Worm (Caenorhabditis elegans) whole organism, young adult: ENCODE data around the gene rpl-7A.
A peak's percentile ranks its signal among the peaks of the same experiment; 100 is the strongest.

ENCODE experiments used
- B0336.3 ChIP-seq: fragments of 200-800 bp; sonication (Bioruptor generic); IDR thresholded peaks from 2 replicates; pipeline ENCODE4 v1.3.6; 2022; ENCODE audit warnings: missing genetic modification characterization, missing compliant biosample characterization
- C06A6.2 ChIP-seq: fragments of 200-800 bp; sonication (Bioruptor generic); conservative IDR thresholded peaks from 2 replicates; pipeline ENCODE4 v1.3.6; 2022; ENCODE audit warnings: missing genetic modification characterization, missing compliant biosample characterization
- C17E4.6 ChIP-seq: fragments of 200-800 bp; sonication (Bioruptor generic); IDR thresholded peaks from 2 replicates; pipeline ENCODE4 v1.3.6; 2022; ENCODE audit warnings: missing genetic modification reagents, missing genetic modification characterization, missing compliant biosample characterization
- D2030.7 ChIP-seq: fragments of 200-800 bp; sonication (Bioruptor generic); IDR thresholded peaks from 2 replicates; pipeline ENCODE4 v1.3.6; 2022; ENCODE audit warnings: missing genetic modification reagents, missing genetic modification characterization, missing compliant biosample characterization
- F10E7.11 ChIP-seq: sonication (generic microtip); optimal IDR thresholded peaks from 2 replicates; lab custom pipeline; 2017; ENCODE audit warnings: mild to moderate bottlenecking, missing genetic modification characterization, moderate library complexity, missing compliant biosample characterization
- F23B12.7 ChIP-seq: sonication (generic microtip); optimal IDR thresholded peaks from 2 replicates; lab custom pipeline; 2017; ENCODE audit warnings: missing genetic modification characterization, mild to moderate bottlenecking, missing compliant biosample characterization, antibody characterized with exemption, moderate library complexity; ENCODE audit not compliant: insufficient read depth
- F39B2.1 ChIP-seq: fragments of 200-800 bp; sonication (Bioruptor generic); IDR thresholded peaks from 2 replicates; pipeline ENCODE4 v1.3.6; 2022; ENCODE audit warnings: missing genetic modification reagents, missing genetic modification characterization, missing compliant biosample characterization
- F57A8.1 ChIP-seq: fragments of 200-800 bp; sonication (Bioruptor generic); optimal IDR thresholded peaks from 2 replicates; lab custom pipeline; 2018; ENCODE audit warnings: mild to moderate bottlenecking, missing genetic modification characterization, moderate library complexity, missing compliant biosample characterization
- K11D2.4 ChIP-seq: fragments of 200-800 bp; sonication (Bioruptor generic); IDR thresholded peaks from 2 replicates; pipeline ENCODE4 v1.3.6; 2022; ENCODE audit warnings: missing genetic modification reagents, missing genetic modification characterization, missing compliant biosample characterization
- K12H6.12 ChIP-seq: fragments of 200-800 bp; sonication (Bioruptor generic); optimal IDR thresholded peaks from 2 replicates; lab custom pipeline; 2018; ENCODE audit warnings: mild to moderate bottlenecking, missing genetic modification characterization, missing compliant biosample characterization
- Y56A3A.18 ChIP-seq: fragments of 200-800 bp; sonication (Bioruptor generic); IDR thresholded peaks from 2 replicates; pipeline ENCODE4 v1.3.6; 2022; ENCODE audit warnings: missing genetic modification reagents, missing genetic modification characterization, missing compliant biosample characterization
- aptf-3 ChIP-seq: fragments of 200-800 bp; sonication (Bioruptor generic); IDR thresholded peaks from 2 replicates; pipeline ENCODE4 v1.3.6; 2022; ENCODE audit warnings: missing genetic modification characterization, missing compliant biosample characterization
- atf-7 ChIP-seq: sonication (generic microtip); optimal IDR thresholded peaks from 2 replicates; lab custom pipeline; 2017; ENCODE audit warnings: mild to moderate bottlenecking, missing genetic modification characterization, missing compliant biosample characterization
- athp-1 ChIP-seq: sonication (generic microtip); optimal IDR thresholded peaks from 2 replicates; lab custom pipeline; 2017; ENCODE audit warnings: mild to moderate bottlenecking, missing genetic modification characterization, missing compliant biosample characterization
- attf-5 ChIP-seq: fragments of 200-800 bp; sonication (Bioruptor generic); optimal IDR thresholded peaks from 2 replicates; lab custom pipeline; 2018; ENCODE audit warnings: mild to moderate bottlenecking, missing genetic modification characterization, missing compliant biosample characterization
- cebp-1 ChIP-seq, 2 experiments: fragments of 200-800 bp in 1 of 2; sonication (Bioruptor generic) in 1 of 2; sonication (generic microtip) in 1 of 2; IDR thresholded peaks in 1 of 2; optimal IDR thresholded peaks in 1 of 2; 2 replicates each; pipeline versions ENCODE4 v1.3.6 to Lab custom; 2017 to 2022; ENCODE audit warnings: missing compliant biosample characterization in 2 of 2, missing genetic modification characterization in 2 of 2, mild to moderate bottlenecking in 1 of 2, missing genetic modification reagents in 1 of 2, moderate library complexity in 1 of 2
- cebp-2 ChIP-seq: fragments of 200-800 bp; sonication (Bioruptor generic); IDR thresholded peaks from 2 replicates; pipeline ENCODE4 v1.3.6; 2022; ENCODE audit warnings: missing genetic modification characterization, missing compliant biosample characterization
- ceh-100 ChIP-seq: fragments of 200-800 bp; sonication (Bioruptor generic); IDR thresholded peaks from 2 replicates; pipeline ENCODE4 v1.3.6; 2022; ENCODE audit warnings: missing genetic modification reagents, missing genetic modification characterization, missing compliant biosample characterization
- ceh-27 ChIP-seq: fragments of 200-800 bp; sonication (Bioruptor generic); optimal IDR thresholded peaks from 2 replicates; lab custom pipeline; 2018; ENCODE audit warnings: mild to moderate bottlenecking, missing genetic modification characterization, moderate library complexity, missing compliant biosample characterization
- ceh-40 ChIP-seq: fragments of 200-800 bp; sonication (Bioruptor generic); IDR thresholded peaks from 2 replicates; pipeline ENCODE4 v1.3.6; 2022; ENCODE audit warnings: missing genetic modification characterization, missing compliant biosample characterization
- ceh-58 ChIP-seq: fragments of 200-800 bp; sonication (Bioruptor generic); IDR thresholded peaks from 2 replicates; pipeline ENCODE4 v1.3.6; 2022; ENCODE audit warnings: missing genetic modification characterization, missing compliant biosample characterization
- ceh-79 ChIP-seq: sonication (generic microtip); optimal IDR thresholded peaks from 2 replicates; lab custom pipeline; 2017; ENCODE audit warnings: mild to moderate bottlenecking, missing genetic modification characterization, missing compliant biosample characterization
- efl-1 ChIP-seq: fragments of 150-350 bp; optimal IDR thresholded peaks from 2 replicates; lab custom pipeline; 2014; ENCODE audit warnings: missing biosample characterization, missing genetic modification reagents, missing genetic modification characterization
- egl-44 ChIP-seq: fragments of 200-800 bp; sonication (Bioruptor generic); IDR thresholded peaks from 2 replicates; pipeline ENCODE4 v1.3.6; 2022; ENCODE audit warnings: missing genetic modification reagents, missing genetic modification characterization, missing compliant biosample characterization
- gei-17 ChIP-seq: fragments of 200-800 bp; sonication (Bioruptor generic); optimal IDR thresholded peaks from 2 replicates; lab custom pipeline; 2018; ENCODE audit warnings: mild to moderate bottlenecking, missing genetic modification characterization, missing compliant biosample characterization
- hlh-26 ChIP-seq: fragments of 200-800 bp; sonication (Bioruptor generic); conservative IDR thresholded peaks from 2 replicates; pipeline ENCODE4 v1.3.6; 2022; ENCODE audit warnings: missing genetic modification reagents, missing genetic modification characterization, missing compliant biosample characterization
- hmg-20 ChIP-seq: fragments of 200-800 bp; sonication (Bioruptor generic); IDR thresholded peaks from 2 replicates; pipeline ENCODE4 v1.3.6; 2022; ENCODE audit warnings: missing genetic modification reagents, missing genetic modification characterization, missing compliant biosample characterization
- lag-1 ChIP-seq: fragments of 200-800 bp; sonication (Bioruptor generic); IDR thresholded peaks from 2 replicates; pipeline ENCODE4 v1.3.6; 2022; ENCODE audit warnings: missing genetic modification reagents, missing genetic modification characterization, missing compliant biosample characterization
- let-526 ChIP-seq: fragments of 200-800 bp; sonication (Bioruptor generic); IDR thresholded peaks from 2 replicates; pipeline ENCODE4 v1.3.6; 2022; ENCODE audit warnings: missing genetic modification reagents, missing genetic modification characterization, missing compliant biosample characterization
- let-607 ChIP-seq, 2 experiments: fragments of 200-800 bp in 1 of 2; sonication (Bioruptor generic) in 1 of 2; sonication (generic microtip) in 1 of 2; optimal IDR thresholded peaks; 2 replicates each; lab custom pipeline; 2016 to 2018; ENCODE audit warnings: mild to moderate bottlenecking in 2 of 2, missing compliant biosample characterization in 2 of 2, missing genetic modification characterization in 2 of 2, moderate library complexity in 2 of 2, missing genotype in 1 of 2
- lin-26 ChIP-seq: fragments of 200-800 bp; sonication (Bioruptor generic); IDR thresholded peaks from 2 replicates; pipeline ENCODE4 v1.3.6; 2022; ENCODE audit warnings: missing genetic modification reagents, missing genetic modification characterization, missing compliant biosample characterization
- lin-35 ChIP-seq, 3 experiments: fragments of 150-350 bp in 2 of 3; sonication (generic microtip) in 1 of 3; optimal IDR thresholded peaks; 2 replicates each; lab custom pipeline; 2014 to 2018; ENCODE audit warnings: missing biosample characterization in 3 of 3, missing genetic modification characterization in 3 of 3, missing genetic modification reagents in 3 of 3
- lsl-1 ChIP-seq: fragments of 200-800 bp; sonication (Bioruptor generic); optimal IDR thresholded peaks from 2 replicates; lab custom pipeline; 2018; ENCODE audit warnings: mild to moderate bottlenecking, missing genetic modification characterization, moderate library complexity, missing compliant biosample characterization
- madf-3 ChIP-seq: fragments of 200-800 bp; sonication (Bioruptor generic); IDR thresholded peaks from 2 replicates; pipeline ENCODE4 v1.3.6; 2022; ENCODE audit warnings: missing genetic modification reagents, missing genetic modification characterization, missing compliant biosample characterization
- mes-4 ChIP-seq: sonication (generic microtip); optimal IDR thresholded peaks from 2 replicates; lab custom pipeline; 2016; ENCODE audit warnings: missing genotype, missing genetic modification characterization, missing compliant biosample characterization
- nfya-2 ChIP-seq: fragments of 200-800 bp; sonication (Bioruptor generic); IDR thresholded peaks from 2 replicates; pipeline ENCODE4 v1.3.6; 2022; ENCODE audit warnings: missing genetic modification reagents, missing genetic modification characterization, missing compliant biosample characterization
- nhr-120 ChIP-seq: fragments of 200-800 bp; sonication (Bioruptor generic); IDR thresholded peaks from 2 replicates; pipeline ENCODE4 v1.3.6; 2022; ENCODE audit warnings: missing genetic modification characterization, missing compliant biosample characterization
- nhr-80 ChIP-seq: sonication (generic microtip); optimal IDR thresholded peaks from 2 replicates; lab custom pipeline; 2016; ENCODE audit warnings: missing genetic modification characterization, missing compliant biosample characterization
- pha-4 ChIP-seq: fragments of 150-350 bp; sonication (generic microtip); optimal IDR thresholded peaks from 2 replicates; lab custom pipeline; 2014; ENCODE audit warnings: missing biosample characterization, missing genetic modification reagents, missing genetic modification characterization
- rpc-1 ChIP-seq, 2 experiments: fragments of 150-350 bp in 1 of 2; sonication (generic microtip) in 1 of 2; optimal IDR thresholded peaks; 2 replicates each; lab custom pipeline; 2014 to 2018; ENCODE audit warnings: missing biosample characterization in 1 of 2, missing genetic modification characterization in 1 of 2, missing genetic modification reagents in 1 of 2, missing genotype in 1 of 2
- snpc-1.3 ChIP-seq: sonication (generic microtip); optimal IDR thresholded peaks from 2 replicates; lab custom pipeline; 2017; ENCODE audit warnings: missing genetic modification characterization, mild to moderate bottlenecking, missing compliant biosample characterization, antibody characterized with exemption, moderate library complexity, missing genotype, missing genetic modification reagents; ENCODE audit not compliant: insufficient read depth
- tbx-9 ChIP-seq: sonication (generic microtip); optimal IDR thresholded peaks from 2 replicates; lab custom pipeline; 2016; ENCODE audit warnings: borderline replicate concordance, missing genetic modification characterization, inconsistent platforms, missing compliant biosample characterization
- tlf-1 ChIP-seq: fragments of 200-800 bp; sonication (Bioruptor generic); optimal IDR thresholded peaks from 2 replicates; lab custom pipeline; 2018; ENCODE audit warnings: mild to moderate bottlenecking, missing genetic modification characterization, missing compliant biosample characterization
- unc-62 ChIP-seq: fragments of 150-350 bp; optimal IDR thresholded peaks from 2 replicates; lab custom pipeline; 2014; ENCODE audit warnings: missing biosample characterization, missing genetic modification reagents, missing genetic modification characterization
- zim-3 ChIP-seq: sonication (generic microtip); optimal IDR thresholded peaks from 2 replicates; lab custom pipeline; 2017; ENCODE audit warnings: mild to moderate bottlenecking, missing genetic modification characterization, moderate library complexity, missing compliant biosample characterization
- ztf-28 ChIP-seq: fragments of 200-800 bp; sonication (Bioruptor generic); IDR thresholded peaks from 2 replicates; pipeline ENCODE4 v1.3.6; 2022; ENCODE audit warnings: missing genetic modification reagents, missing genetic modification characterization, missing compliant biosample characterization
- ztf-3 ChIP-seq: fragments of 200-800 bp; sonication (Bioruptor generic); optimal IDR thresholded peaks from 2 replicates; lab custom pipeline; 2018; ENCODE audit warnings: mild to moderate bottlenecking, missing genetic modification characterization, missing compliant biosample characterization

Gene rpl-7A

DNA sequence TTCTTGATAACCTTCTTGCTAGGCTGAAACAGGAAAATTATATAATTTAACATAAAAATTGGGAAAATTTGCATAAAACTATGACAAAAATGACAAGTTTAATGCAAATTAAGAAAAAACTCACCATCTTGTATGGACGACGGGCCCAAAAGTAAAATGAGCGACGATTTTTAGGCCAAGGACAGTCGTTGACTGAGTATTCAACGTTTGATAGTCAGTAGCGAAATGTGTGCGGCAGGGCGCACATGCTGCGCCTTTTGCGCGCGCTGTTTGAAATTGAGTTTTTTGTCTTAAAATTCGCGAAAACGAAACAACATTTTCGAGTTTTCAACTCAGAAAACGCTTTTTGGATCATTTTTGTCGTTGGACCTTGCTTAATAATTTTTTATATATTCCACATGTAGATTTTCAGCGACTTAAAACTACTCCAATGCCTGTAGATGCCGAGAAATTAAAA, at the start of gene rpl-7A, which contains the start of gene set-21:
Gene rpl-7A, minus strand, starts transcription at position 153 of the 457 bp plus-strand sequence.
Gene set-21, plus strand, starts transcription at position 407 of the 457 bp plus-strand sequence.
- TF ChIP-seq F23B12.7 (tag; lab: Kevin White, UChicago) (peak; percentile 79), C17E4.6 (GFP tag; lab: Robert Waterston, UW) (peak; percentile 91), C06A6.2 (peak; percentile 94), efl-1 (peak; percentile 89), mes-4 (tag; lab: Kevin White, UChicago) (no peak), snpc-1.3 (peak; percentile 59), ceh-40 (GFP tag; lab: Robert Waterston, UW) (no peak; the same call in 1 of the 2 replicates), D2030.7 (GFP tag; lab: Robert Waterston, UW) (peak; percentile 97), rpc-1 (optimal IDR thresholded peaks at IDR 0.05; lab: Kevin White, UChicago) (no peak), rpc-1 (tag; optimal IDR thresholded peaks at IDR 0.05; lab: Kevin White, UChicago) (no peak), madf-3 (GFP tag; lab: Robert Waterston, UW) (peak; percentile 97), F57A8.1 (no peak), gei-17 (peak; percentile 68), nhr-80 (peak; percentile 84), unc-62 (GFP tag; lab: Kevin White, UChicago) (no peak), hlh-26 (GFP tag; lab: Robert Waterston, UW) (no peak), tlf-1 (GFP tag; lab: Kevin White, UChicago) (peak; percentile 98), hmg-20 (peak; percentile 90), pha-4 (no peak), cebp-2 (GFP tag; lab: Robert Waterston, UW) (peak; percentile 92; the same call in 1 of the 2 replicates), K12H6.12 (tag; lab: Kevin White, UChicago) (peak; percentile 87), ztf-28 (peak; percentile 97), ceh-79 (tag; lab: Kevin White, UChicago) (no peak), F39B2.1 (GFP tag; lab: Robert Waterston, UW) (peak; percentile 91), athp-1 (tag; lab: Kevin White, UChicago) (peak; percentile 81), nhr-120 (GFP tag; lab: Robert Waterston, UW) (no peak), let-526 (GFP tag; lab: Robert Waterston, UW) (peak; percentile 90), lin-26 (GFP tag; lab: Robert Waterston, UW) (peak; percentile 25; the same call in 1 of the 2 replicates), nfya-2 (0 out of 2 replicates have a peak, but pooled peaks have one; percentile 66), let-607 (tag; optimal IDR thresholded peaks at IDR 0.05; lab: Kevin White, UChicago) (peak; percentile 85 to 92), K11D2.4 (GFP tag; lab: Robert Waterston, UW) (peak; percentile 97), attf-5 (GFP tag; lab: Kevin White, UChicago) (peak; percentile 99), cebp-1 (GFP tag; IDR thresholded peaks at IDR 0.05; lab: Robert Waterston, UW) (peak; percentile 86), cebp-1 (tag; optimal IDR thresholded peaks at IDR 0.05; lab: Kevin White, UChicago) (peak; percentile 93), lag-1 (GFP tag; lab: Robert Waterston, UW) (no peak), lsl-1 (GFP tag; lab: Kevin White, UChicago) (peak; percentile 83), egl-44 (GFP tag; lab: Robert Waterston, UW) (peak; percentile 62; the same call in 1 of the 2 replicates), F10E7.11 (tag; lab: Kevin White, UChicago) (no peak), zim-3 (no peak), ceh-100 (peak; percentile 92), lin-35 (GFP tag; optimal IDR thresholded peaks at IDR 0.05; lab: Kevin White, UChicago) (peak; percentile 63 to 97 (median 81)), ceh-27 (GFP tag; lab: Kevin White, UChicago) (peak; percentile 96), ceh-58 (no peak), tbx-9 (tag; lab: Kevin White, UChicago) (no peak), aptf-3 (no peak), ztf-3 (GFP tag; lab: Kevin White, UChicago) (no peak), Y56A3A.18 (GFP tag; lab: Robert Waterston, UW) (peak; percentile 67; the same call in 1 of the 2 replicates), atf-7 (tag; lab: Kevin White, UChicago) (peak; percentile 85), B0336.3 (peak; percentile 90)
